Fruit fly (Drosophila melanogaster): ENCODE data around the gene ben.
A peak's percentile ranks its signal among the peaks of the same experiment; 100 is the strongest.
"Not testable (repeated sequence)": the region's sequence is repeated elsewhere in the genome, so short reads cannot be mapped to it uniquely, and the experiment has no call there.

The ben gene

dm6 chrX:13990474-13991221, 5.5 kb upstream of the ben start, which contains the start of gene mamo:
Gene mamo, minus strand, starts transcription at chrX:13990527.
- TF ChIP-seq ovo (GFP tag; optimal IDR thresholded peaks at IDR 0.05) (peak; percentile 63), pad (GFP tag; optimal IDR thresholded peaks at IDR 0.05) (peak; percentile 51), Hr96 (GFP tag; optimal IDR thresholded peaks at IDR 0.05) (peak; percentile 33), CG33017 (tag; optimal IDR thresholded peaks at IDR 0.05) (peak; percentile 83), cnc (optimal IDR thresholded peaks at IDR 0.05) (no peak), tj (GFP tag; optimal IDR thresholded peaks at IDR 0.05) (peak; percentile 84), bab1 (GFP tag; optimal IDR thresholded peaks at IDR 0.05) (peak; percentile 40), CG12768 (GFP tag; optimal IDR thresholded peaks at IDR 0.05) (peak; percentile 89), cic (GFP tag; optimal IDR thresholded peaks at IDR 0.05) (peak; percentile 69), CG7045 (GFP tag; optimal IDR thresholded peaks at IDR 0.05) (peak; percentile 87), CG14711 (tag; optimal IDR thresholded peaks at IDR 0.05) (peak; percentile 19), CG1620 (GFP tag; optimal IDR thresholded peaks at IDR 0.05) (no peak), Mnt (GFP tag; optimal IDR thresholded peaks at IDR 0.05) (no peak), CG11617 (GFP tag; optimal IDR thresholded peaks at IDR 0.05) (peak; percentile 96), toe (GFP tag; optimal IDR thresholded peaks at IDR 0.05) (peak; percentile 13), CG7101 (tag; optimal IDR thresholded peaks at IDR 0.05) (peak; percentile 71), Clk (GFP tag; optimal IDR thresholded peaks at IDR 0.05) (no peak), kay (GFP tag; ENCODE audit: borderline replicate concordance) (peak; percentile 81), CG5204 (GFP tag; optimal IDR thresholded peaks at IDR 0.05) (peak; percentile 34), Crg-1 (GFP tag; optimal IDR thresholded peaks at IDR 0.05) (peak; percentile 2)

- TF ChIP-seq Clk (GFP tag; optimal IDR thresholded peaks at IDR 0.05) (no peak), CG7045 (GFP tag; optimal IDR thresholded peaks at IDR 0.05) (peak; percentile 6)
These were observed 2.9 kb upstream of the ben start for dm6 chrX:13993144-13993700.

- TF ChIP-seq CG7045 (GFP tag; optimal IDR thresholded peaks at IDR 0.05) = no peak
- TF ChIP-seq tj (GFP tag; optimal IDR thresholded peaks at IDR 0.05) = peak; percentile 55
- TF ChIP-seq CG1620 (GFP tag; optimal IDR thresholded peaks at IDR 0.05) = no peak
- TF ChIP-seq ovo (GFP tag; optimal IDR thresholded peaks at IDR 0.05) = peak; percentile 68
- peak; percentile 5 for TF ChIP-seq CG7101 (tag; optimal IDR thresholded peaks at IDR 0.05)
- peak; percentile 1 for TF ChIP-seq Crg-1 (GFP tag; optimal IDR thresholded peaks at IDR 0.05)
- no peak for TF ChIP-seq kay (GFP tag; ENCODE audit: borderline replicate concordance)
- peak; percentile 52 for TF ChIP-seq pad (GFP tag; optimal IDR thresholded peaks at IDR 0.05)
- TF ChIP-seq Hr96 (GFP tag; optimal IDR thresholded peaks at IDR 0.05) = no peak
- TF ChIP-seq toe (GFP tag; optimal IDR thresholded peaks at IDR 0.05) = no peak
- TF ChIP-seq Mnt (GFP tag; optimal IDR thresholded peaks at IDR 0.05) = peak; percentile 71
- TF ChIP-seq CG12768 (GFP tag; optimal IDR thresholded peaks at IDR 0.05) = peak; percentile 26
- peak; percentile 13 for TF ChIP-seq bab1 (GFP tag; optimal IDR thresholded peaks at IDR 0.05)
- peak; percentile 37 for TF ChIP-seq cic (GFP tag; optimal IDR thresholded peaks at IDR 0.05)
These were observed 1.3 kb upstream of the ben start for dm6 chrX:13994783-13995341.

dm6 chrX:13996724-13997281, 658 bp downstream of the ben start:
- no peak for TF ChIP-seq Crg-1 (GFP tag; optimal IDR thresholded peaks at IDR 0.05)
- TF ChIP-seq CG33017 (tag; optimal IDR thresholded peaks at IDR 0.05) = no peak
- TF ChIP-seq bab1 (GFP tag; optimal IDR thresholded peaks at IDR 0.05) = peak; percentile 4
- peak; percentile 80 for TF ChIP-seq tj (GFP tag; optimal IDR thresholded peaks at IDR 0.05)

dm6 chrX:13999910-14000309, 3.8 kb downstream of the ben start, which contains the start of gene Ste12DOR:
Gene Ste12DOR, plus strand, starts transcription at chrX:14000210.
- not testable (repeated sequence) for TF ChIP-seq Clk, CG5204, pad (GFP tag; optimal IDR thresholded peaks at IDR 0.05)

- TF ChIP-seq Crg-1 (GFP tag; optimal IDR thresholded peaks at IDR 0.05) (no peak), kay (GFP tag; ENCODE audit: borderline replicate concordance) (no peak), CG12768 (GFP tag; optimal IDR thresholded peaks at IDR 0.05) (no peak), cic (GFP tag; optimal IDR thresholded peaks at IDR 0.05) (no peak), Mnt (GFP tag; optimal IDR thresholded peaks at IDR 0.05) (no peak), pad (GFP tag; optimal IDR thresholded peaks at IDR 0.05) (no peak)
These were observed 18.0 kb downstream of the ben start for dm6 chrX:14014177-14014576.

Measured in whole organism, adult.